Worm (Caenorhabditis elegans): ENCODE results near the gene T07H3.8.
"Not testable (repeated sequence)": the region's sequence is repeated elsewhere in the genome, so short reads cannot be mapped to it uniquely, and the experiment has no call there.

T07H3.8 gene

DNA sequence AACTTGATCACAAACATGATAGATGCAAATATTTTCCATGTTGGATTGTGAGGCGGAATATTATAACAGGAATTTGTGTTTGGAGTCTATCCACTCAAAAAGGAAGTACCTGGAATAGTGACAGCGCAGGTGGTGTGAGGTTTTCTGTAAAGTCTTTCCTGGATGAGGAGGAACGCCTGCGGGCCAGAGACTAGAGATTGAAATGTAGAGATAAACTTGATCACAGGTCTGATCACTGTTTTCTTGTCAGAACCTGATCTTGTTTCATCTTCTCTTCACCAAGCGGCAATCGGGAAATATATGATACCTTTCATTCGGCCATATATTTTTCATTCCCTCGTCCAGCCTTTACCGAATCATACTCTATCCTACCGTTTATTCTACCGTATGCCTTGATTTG lies at the start of gene T07H3.8:
T07H3.8 (plus strand) TSS at position 301 of the 400 bp plus-strand sequence.
- TF ChIP-seq nhr-28 (tag; optimal IDR thresholded peaks at IDR 0.05) (no peak), sptf-1 (tag; optimal IDR thresholded peaks at IDR 0.05) (no peak), cnd-1 (tag; optimal IDR thresholded peaks at IDR 0.05) (no peak), nhr-76 (tag; optimal IDR thresholded peaks at IDR 0.05) (no peak), unc-39 (tag; optimal IDR thresholded peaks at IDR 0.05) (no peak), elt-3 (tag; optimal IDR thresholded peaks at IDR 0.05) (no peak), blmp-1 (tag; optimal IDR thresholded peaks at IDR 0.05) (no peak)

DNA sequence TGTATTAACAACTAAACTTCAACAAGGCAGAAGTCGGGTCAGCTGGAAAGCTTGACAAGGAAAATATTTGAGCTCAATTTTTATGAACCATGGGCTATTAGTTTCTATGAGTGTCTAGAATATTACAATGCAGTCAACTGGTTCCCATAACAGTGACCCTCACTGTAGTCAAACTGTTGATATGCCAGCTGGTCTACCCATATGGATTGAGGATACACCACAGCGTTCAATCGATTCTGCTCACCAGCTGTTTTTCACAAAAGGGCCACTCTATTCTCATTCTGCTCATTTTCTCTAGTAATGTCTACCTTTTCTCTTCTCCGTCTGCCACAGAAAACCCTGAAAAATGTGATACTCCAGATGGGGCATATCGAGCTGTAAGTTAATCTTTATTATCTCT lies 49.1 kb upstream of the T07H3.8 start, which contains the start of gene fbxb-42:
fbxb-42 (plus strand) TSS at position 301 of the 400 bp plus-strand sequence.
- TF ChIP-seq drap-1 (GFP tag; optimal IDR thresholded peaks at IDR 0.05) = no peak
- no peak for TF ChIP-seq flh-1 (GFP tag; optimal IDR thresholded peaks at IDR 0.05)
- no peak for TF ChIP-seq nhr-28 (tag; optimal IDR thresholded peaks at IDR 0.05)
- TF ChIP-seq cnd-1 (tag; optimal IDR thresholded peaks at IDR 0.05) = peak; percentile 48
- TF ChIP-seq bed-3 (GFP tag; optimal IDR thresholded peaks at IDR 0.05) = no peak
- no peak for TF ChIP-seq ceh-43 (GFP tag; optimal IDR thresholded peaks at IDR 0.05)

- no peak for TF ChIP-seq lin-13 (tag; optimal IDR thresholded peaks at IDR 0.05)
- TF ChIP-seq cnd-1 (tag; optimal IDR thresholded peaks at IDR 0.05) = peak; percentile 34
- no peak for TF ChIP-seq drap-1 (GFP tag; optimal IDR thresholded peaks at IDR 0.05)
Measured at ce11 chrII:1538589-1538988, 47.8 kb upstream of the T07H3.8 start, which contains the start of gene fbxb-44. Gene fbxb-44 (plus strand): TSS chrII:1538889.

DNA sequence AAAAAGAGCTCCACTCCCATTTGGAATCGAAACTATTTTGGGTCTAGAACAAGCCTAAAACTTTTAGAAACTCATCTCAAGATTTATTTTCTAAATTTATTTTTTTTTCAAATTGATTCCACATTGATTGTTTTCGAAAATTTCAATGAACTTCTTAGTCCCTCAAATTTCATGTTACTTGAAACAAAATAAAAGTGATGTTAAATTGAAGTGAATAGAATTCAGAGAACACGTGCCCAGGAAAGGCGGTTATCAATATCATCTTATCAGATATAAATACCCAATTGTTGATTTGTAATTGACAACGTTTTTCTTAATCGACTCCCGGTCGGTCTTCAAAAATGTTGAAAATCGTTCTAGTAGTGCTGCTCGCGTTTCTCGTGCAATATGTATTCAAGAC lies 45.8 kb upstream of the T07H3.8 start, which contains the start of gene poml-4:
poml-4 (plus strand) TSS at position 301 of the 400 bp plus-strand sequence.
- not testable (repeated sequence) for TF ChIP-seq sptf-1 (tag; optimal IDR thresholded peaks at IDR 0.05); nhr-28 (tag; optimal IDR thresholded peaks at IDR 0.05); unc-120 (tag; optimal IDR thresholded peaks at IDR 0.05; ENCODE audit: poor library complexity, severe bottlenecking)

DNA sequence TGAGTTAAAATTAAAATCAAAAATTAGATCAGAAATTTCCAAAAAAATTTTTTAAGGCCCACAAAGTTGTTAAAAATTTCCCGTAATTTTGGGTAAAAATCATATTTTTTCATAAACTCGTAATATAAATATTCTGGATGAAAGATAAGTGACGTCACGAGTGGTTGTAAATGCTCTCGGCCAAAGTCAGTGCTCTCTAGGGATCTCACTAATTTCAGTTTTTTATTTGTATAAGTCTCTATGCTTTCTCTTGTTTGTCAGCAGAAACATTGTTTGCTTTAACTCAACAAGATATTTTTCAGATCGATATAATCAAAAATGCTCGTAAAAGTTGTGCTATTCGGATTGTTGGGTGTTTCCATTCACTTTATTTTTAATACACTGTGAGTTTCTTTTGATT lies 43.2 kb upstream of the T07H3.8 start, which contains the start of gene K05F6.4:
K05F6.4 (plus strand) TSS at position 301 of the 400 bp plus-strand sequence.
- not testable (repeated sequence) for TF ChIP-seq nhr-237, nhr-12, nhr-2 (tag; optimal IDR thresholded peaks at IDR 0.05)

DNA sequence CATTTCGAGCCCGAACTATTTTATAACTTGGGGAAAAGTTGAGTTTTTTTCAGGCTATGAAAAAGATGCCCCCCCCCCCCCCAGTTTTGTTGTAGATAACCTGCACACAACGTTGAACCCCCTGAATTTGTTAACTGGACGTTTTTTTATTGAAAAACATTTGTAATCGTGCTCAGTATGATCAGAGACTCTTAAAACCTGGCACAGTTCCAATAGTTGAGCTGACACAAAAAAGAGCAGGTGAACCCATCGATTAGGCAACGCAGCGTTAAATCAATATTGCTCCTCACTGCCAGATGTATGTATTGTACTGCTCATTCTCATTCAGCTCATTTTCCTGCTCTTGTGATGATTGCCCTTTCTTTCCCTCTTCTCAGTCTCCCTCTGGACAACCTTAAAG lies 40.8 kb upstream of the T07H3.8 start, which contains the start of gene K05F6.12:
K05F6.12 (plus strand) TSS at position 301 of the 400 bp plus-strand sequence.
- no peak for TF ChIP-seq unc-62 (GFP tag; optimal IDR thresholded peaks at IDR 0.05)
- no peak for TF ChIP-seq elt-3 (tag; optimal IDR thresholded peaks at IDR 0.05)

DNA sequence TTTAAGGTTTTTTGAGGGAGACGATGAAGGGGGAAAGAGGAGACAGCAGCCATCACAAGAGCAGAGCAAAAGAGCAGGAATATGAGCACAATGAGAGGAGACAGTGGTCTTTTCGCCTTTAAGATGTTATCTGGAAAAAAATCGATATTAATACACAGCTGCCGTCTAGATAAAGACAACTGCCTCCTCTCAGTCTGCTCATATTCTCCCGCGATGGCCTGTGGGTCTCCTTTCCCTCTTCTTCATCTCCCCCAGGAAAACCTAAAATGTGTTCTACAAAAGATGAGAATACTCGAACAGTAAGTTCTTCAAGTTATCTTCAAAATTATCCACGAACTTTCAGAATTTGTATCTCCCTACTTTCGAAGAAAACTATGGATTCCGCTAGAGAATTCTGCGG lies 35.9 kb upstream of the T07H3.8 start, which contains the start of the genes fbxb-52 and fbxb-51:
fbxb-52 (minus strand) TSS at position 101 of the 400 bp plus-strand sequence.
fbxb-51 (plus strand) TSS at position 212 of the 400 bp plus-strand sequence.
- TF ChIP-seq M03D4.4 (tag; optimal IDR thresholded peaks at IDR 0.05) (no peak), sptf-1 (tag; optimal IDR thresholded peaks at IDR 0.05) (no peak)

DNA sequence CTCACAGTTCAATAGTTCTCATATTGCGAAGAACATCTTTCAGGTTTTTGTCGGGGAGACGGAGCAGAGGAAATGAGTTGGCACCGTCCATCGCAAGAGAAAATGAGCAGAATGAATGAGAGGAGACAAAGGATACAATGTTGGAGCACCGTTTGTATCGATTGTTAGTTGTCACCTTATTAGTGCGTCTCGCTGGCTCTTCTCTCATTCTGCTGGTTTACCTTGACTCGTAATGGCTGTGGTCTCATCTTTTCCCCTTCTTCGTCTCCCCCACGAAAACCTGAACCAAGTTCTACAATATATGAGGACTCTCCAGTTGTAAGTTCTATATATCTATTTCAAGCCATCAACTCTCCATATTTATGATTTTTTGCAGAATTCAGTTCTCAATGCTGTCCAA lies 30.2 kb upstream of the T07H3.8 start, which contains the start of the genes fbxb-54 and fbxb-50:
fbxb-54 (minus strand) TSS at position 101 of the 400 bp plus-strand sequence.
fbxb-50 (plus strand) TSS at position 227 of the 400 bp plus-strand sequence.
- not testable (repeated sequence) for TF ChIP-seq hlh-1 (tag; optimal IDR thresholded peaks at IDR 0.05); ham-2 (GFP tag; optimal IDR thresholded peaks at IDR 0.05); M03D4.4 (tag; optimal IDR thresholded peaks at IDR 0.05)

- no peak for TF ChIP-seq snpc-4 (tag; optimal IDR thresholded peaks at IDR 0.05)
- no peak for TF ChIP-seq ces-1 (GFP tag; optimal IDR thresholded peaks at IDR 0.05)
- no peak for TF ChIP-seq elt-3 (tag; optimal IDR thresholded peaks at IDR 0.05)
- no peak for TF ChIP-seq zip-8 (tag; optimal IDR thresholded peaks at IDR 0.05)
- no peak for TF ChIP-seq nhr-76 (tag; optimal IDR thresholded peaks at IDR 0.05)
- no peak for TF ChIP-seq lin-32 (GFP tag; optimal IDR thresholded peaks at IDR 0.05)
- TF ChIP-seq drap-1 (GFP tag; optimal IDR thresholded peaks at IDR 0.05) = no peak
- TF ChIP-seq nhr-28 (tag; optimal IDR thresholded peaks at IDR 0.05) = no peak
- TF ChIP-seq nhr-2 (tag; optimal IDR thresholded peaks at IDR 0.05) = no peak
- TF ChIP-seq hlh-1 (tag; optimal IDR thresholded peaks at IDR 0.05) = no peak
- TF ChIP-seq mab-5 (tag; optimal IDR thresholded peaks at IDR 0.05) = no peak
- no peak for TF ChIP-seq mep-1 (tag; optimal IDR thresholded peaks at IDR 0.05)
Measured at ce11 chrII:1560839-1561238, 25.6 kb upstream of the T07H3.8 start.
